Fruit fly (Drosophila melanogaster) whole organism, pupa: ENCODE results near the gene Cyt-c1L.

Experiments
- CG10348 ChIP-seq: fragments of 200-800 bp; sonication (Bioruptor generic); IDR thresholded peaks from 2 replicates; pipeline ENCODE4 v1.3.6; 2022; ENCODE audit warnings: missing biosample characterization, missing genetic modification characterization
- CG12605 ChIP-seq: fragments of 200-800 bp; sonication (Bioruptor generic); IDR thresholded peaks from 2 replicates; pipeline ENCODE4 v1.3.6; 2022; ENCODE audit warnings: missing biosample characterization, missing genetic modification characterization
- CG13204 ChIP-seq: fragments of 200-800 bp; sonication (Bioruptor generic); optimal IDR thresholded peaks from 2 replicates; lab custom pipeline; 2018; ENCODE audit warnings: missing biosample characterization, mild to moderate bottlenecking, missing genetic modification characterization, moderate library complexity
- CG14655 ChIP-seq: fragments of 200-800 bp; sonication (Bioruptor generic); optimal IDR thresholded peaks from 3 replicates; lab custom pipeline; 2017; ENCODE audit warnings: mild to moderate bottlenecking, missing biosample characterization, missing genetic modification reagents, missing genetic modification characterization
- CG15710 ChIP-seq: fragments of 200-800 bp; sonication (Bioruptor generic); optimal IDR thresholded peaks from 2 replicates; lab custom pipeline; 2018; ENCODE audit warnings: missing biosample characterization, mild to moderate bottlenecking, missing genetic modification characterization, moderate library complexity
- CG17806 ChIP-seq: fragments of 200-800 bp; sonication (Bioruptor generic); optimal IDR thresholded peaks from 2 replicates; lab custom pipeline; 2018; ENCODE audit warnings: missing biosample characterization, mild to moderate bottlenecking, missing genetic modification characterization, moderate library complexity
- CG32121 ChIP-seq: fragments of 200-800 bp; sonication (Bioruptor generic); IDR thresholded peaks from 2 replicates; pipeline ENCODE4 v1.3.6; 2022; ENCODE audit warnings: missing biosample characterization, missing genetic modification characterization
- CG34367 ChIP-seq: fragments of 200-800 bp; sonication (Bioruptor generic); optimal IDR thresholded peaks from 2 replicates; lab custom pipeline; 2018; ENCODE audit warnings: missing biosample characterization, mild to moderate bottlenecking, missing genetic modification characterization
- CG4496 ChIP-seq: fragments of 200-800 bp; sonication (Bioruptor generic); IDR thresholded peaks from 3 replicates; pipeline ENCODE4 v1.3.6; 2022; ENCODE audit warnings: missing biosample characterization, missing genetic modification characterization
- CG8159 ChIP-seq: fragments of 200-800 bp; sonication (Bioruptor generic); optimal IDR thresholded peaks from 3 replicates; lab custom pipeline; 2018; ENCODE audit warnings: missing biosample characterization, mild to moderate bottlenecking, missing genetic modification characterization, moderate library complexity
- CG8301 ChIP-seq: fragments of 200-800 bp; sonication (Bioruptor generic); optimal IDR thresholded peaks from 2 replicates; lab custom pipeline; 2018; ENCODE audit warnings: missing biosample characterization, mild to moderate bottlenecking, missing genetic modification characterization
- CG9948 ChIP-seq: fragments of 200-800 bp; sonication (Bioruptor generic); optimal IDR thresholded peaks from 2 replicates; lab custom pipeline; 2018; ENCODE audit warnings: missing biosample characterization, mild to moderate bottlenecking, missing genetic modification characterization, moderate library complexity
- D1 ChIP-seq: fragments of 200-800 bp; sonication (Bioruptor generic); optimal IDR thresholded peaks from 2 replicates; lab custom pipeline; 2018; ENCODE audit warnings: missing biosample characterization, mild to moderate bottlenecking, missing genetic modification characterization, moderate library complexity
- EcR ChIP-seq: fragments of 200-800 bp; sonication (Bioruptor generic); optimal IDR thresholded peaks from 3 replicates; lab custom pipeline; 2019; ENCODE audit warnings: missing biosample characterization, missing genetic modification characterization, mild to moderate bottlenecking, moderate library complexity, missing genetic modification reagents
- Ets98B ChIP-seq: fragments of 200-800 bp; sonication (Bioruptor generic); IDR thresholded peaks from 2 replicates; pipeline ENCODE4 v1.3.6; 2022; ENCODE audit warnings: missing biosample characterization, missing genetic modification characterization
- Pif1A ChIP-seq: fragments of 200-800 bp; sonication (Bioruptor generic); optimal IDR thresholded peaks from 3 replicates; lab custom pipeline; 2016; ENCODE audit warnings: missing biosample characterization, missing genetic modification characterization
- Pif1B ChIP-seq: fragments of 200-800 bp; sonication (Bioruptor generic); optimal IDR thresholded peaks from 3 replicates; lab custom pipeline; 2016; ENCODE audit warnings: missing biosample characterization, missing genetic modification characterization
- Snoo ChIP-seq: fragments of 200-800 bp; sonication (Bioruptor generic); optimal IDR thresholded peaks from 3 replicates; lab custom pipeline; 2017; ENCODE audit warnings: missing biosample characterization, mild to moderate bottlenecking, missing genetic modification characterization, inconsistent platforms
- fd96Ca ChIP-seq: fragments of 200-800 bp; sonication (Bioruptor generic); IDR thresholded peaks from 3 replicates; pipeline ENCODE4 v1.3.6; 2022; ENCODE audit warnings: missing biosample characterization, missing genetic modification characterization
- gl ChIP-seq: fragments of 200-800 bp; sonication (Bioruptor generic); optimal IDR thresholded peaks from 2 replicates; lab custom pipeline; 2018; ENCODE audit warnings: missing biosample characterization, mild to moderate bottlenecking, missing genetic modification characterization
- rn ChIP-seq: fragments of 200-800 bp; sonication (Bioruptor generic); IDR thresholded peaks from 2 replicates; pipeline ENCODE4 v1.3.6; 2022; ENCODE audit warnings: missing biosample characterization, missing genetic modification characterization

The Cyt-c1L gene

DNA sequence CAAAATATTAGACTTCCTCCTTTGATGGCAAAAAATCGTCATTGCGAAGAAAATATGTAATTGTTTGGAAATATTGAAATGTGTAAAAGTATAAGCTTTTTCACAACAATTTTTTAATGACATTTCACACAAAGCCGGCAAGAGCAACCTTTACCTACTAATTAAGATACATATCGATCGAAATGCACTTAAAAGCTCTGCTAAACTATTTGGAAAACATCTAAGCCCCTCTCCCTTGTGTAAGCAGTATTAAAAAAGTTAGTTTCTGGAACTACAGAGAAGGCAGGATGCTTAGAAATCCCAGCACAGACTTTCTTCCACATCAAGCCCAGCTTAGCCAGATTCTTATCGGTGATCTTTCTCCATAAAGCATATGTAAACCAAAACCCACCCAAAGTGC, at the start of gene Cyt-c1L:
Cyt-c1L (minus strand) TSS at position 101 of the 400 bp plus-strand sequence.
- TF ChIP-seq Ets98B (GFP tag; lab: Robert Waterston, UW) (no peak), CG34367 (tag; lab: Kevin White, UChicago) (no peak), CG8159 (tag; lab: Kevin White, UChicago) (no peak), CG15710 (tag; lab: Kevin White, UChicago) (no peak), fd96Ca (no peak), D1 (tag; lab: Kevin White, UChicago) (no peak), CG12605 (GFP tag; lab: Robert Waterston, UW) (no peak), CG9948 (tag; lab: Kevin White, UChicago) (no peak), Snoo (tag; lab: Kevin White, UChicago) (no peak), CG32121 (GFP tag; lab: Robert Waterston, UW) (no peak), rn (GFP tag; lab: Robert Waterston, UW) (no peak), CG13204 (GFP tag; lab: Kevin White, UChicago) (no peak), Pif1A (GFP tag; lab: Kevin White, UChicago) (no peak), CG8301 (tag; lab: Kevin White, UChicago) (no peak), EcR (GFP tag; lab: Kevin White, UChicago) (no peak), CG4496 (GFP tag; lab: Robert Waterston, UW) (no peak), CG10348 (GFP tag; lab: Robert Waterston, UW) (no peak), gl (tag; lab: Kevin White, UChicago) (no peak), CG14655 (GFP tag; lab: Kevin White, UChicago) (no peak), Pif1B (GFP tag; lab: Kevin White, UChicago) (no peak)

- peak; percentile 4 for TF ChIP-seq CG8159 (tag; lab: Kevin White, UChicago)
- no peak for TF ChIP-seq CG34367 (tag; lab: Kevin White, UChicago)
- TF ChIP-seq CG14655 (GFP tag; lab: Kevin White, UChicago) = peak; percentile 7
- no peak for TF ChIP-seq CG13204 (GFP tag; lab: Kevin White, UChicago)
- no peak for TF ChIP-seq fd96Ca
These were observed 47.5 kb upstream of the Cyt-c1L start for dm6 chr3R:29251418-29251817.

DNA sequence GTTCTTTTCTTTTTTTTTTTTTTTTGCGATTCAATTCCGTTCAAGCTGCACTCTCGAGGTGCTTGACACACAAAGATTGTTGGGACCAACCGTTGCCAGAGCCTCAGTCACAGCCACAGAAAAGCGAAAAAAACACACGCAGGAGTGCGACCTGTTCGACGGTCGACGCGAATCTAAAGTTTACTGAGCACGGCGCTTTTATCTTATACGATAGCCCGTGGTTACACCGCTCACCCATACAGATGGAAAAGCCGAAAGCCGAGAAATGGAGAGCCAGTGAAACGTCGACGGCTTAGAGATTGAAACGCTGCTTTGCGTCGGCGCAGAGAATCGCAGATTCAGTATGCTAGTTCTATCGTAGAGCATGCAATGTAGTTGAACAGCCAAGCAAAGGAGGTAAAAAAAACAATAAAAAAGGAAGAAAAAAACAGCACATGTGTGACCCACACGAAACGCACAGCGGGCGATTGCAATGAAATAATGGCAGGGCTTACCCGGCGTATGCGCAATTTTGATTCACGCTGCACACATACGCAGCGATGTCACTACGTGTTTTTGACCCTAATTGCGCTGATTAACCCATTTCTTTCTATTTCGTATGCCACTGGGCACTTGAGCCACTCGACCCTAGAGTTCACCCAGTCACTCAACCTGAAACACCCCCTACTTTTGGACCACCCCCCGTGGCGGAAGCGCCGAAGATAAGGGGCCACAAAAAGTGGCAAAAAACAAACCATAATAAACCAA, 46.5 kb upstream of the Cyt-c1L start, which contains the start of gene SP1029:
SP1029 (minus strand) TSS at position 180 of the 747 bp plus-strand sequence.
- peak; percentile 63 for TF ChIP-seq CG4496 (GFP tag; lab: Robert Waterston, UW)
- no peak for TF ChIP-seq Snoo (tag; lab: Kevin White, UChicago)
- no peak for TF ChIP-seq CG34367 (tag; lab: Kevin White, UChicago)
- peak; percentile 4 for TF ChIP-seq CG8301 (tag; lab: Kevin White, UChicago)
- no peak for TF ChIP-seq CG15710 (tag; lab: Kevin White, UChicago)
- TF ChIP-seq gl (tag; lab: Kevin White, UChicago) = no peak
- TF ChIP-seq CG14655 (GFP tag; lab: Kevin White, UChicago) = peak; percentile 32
- no peak for TF ChIP-seq CG9948 (tag; lab: Kevin White, UChicago)
- no peak for TF ChIP-seq Pif1B (GFP tag; lab: Kevin White, UChicago)
- no peak for TF ChIP-seq Pif1A (GFP tag; lab: Kevin White, UChicago)
- no peak for TF ChIP-seq CG17806 (tag; lab: Kevin White, UChicago)
- TF ChIP-seq CG10348 (GFP tag; lab: Robert Waterston, UW) = no peak
- no peak for TF ChIP-seq D1 (tag; lab: Kevin White, UChicago)
- TF ChIP-seq Ets98B (GFP tag; lab: Robert Waterston, UW) = peak; percentile 38; the same call in 1 of the 2 replicates
- peak; percentile 38; the same call in 2 of the 3 replicates for TF ChIP-seq fd96Ca
- TF ChIP-seq CG13204 (GFP tag; lab: Kevin White, UChicago) = no peak
- TF ChIP-seq CG8159 (tag; lab: Kevin White, UChicago) = no peak
- peak; percentile 64; the same call in 1 of the 2 replicates for TF ChIP-seq CG12605 (GFP tag; lab: Robert Waterston, UW)
- TF ChIP-seq CG32121 (GFP tag; lab: Robert Waterston, UW) = no peak
- TF ChIP-seq rn (GFP tag; lab: Robert Waterston, UW) = no peak
- peak; percentile 68 for TF ChIP-seq EcR (GFP tag; lab: Kevin White, UChicago)

- no peak for TF ChIP-seq Pif1B (GFP tag; lab: Kevin White, UChicago)
- no peak for TF ChIP-seq D1 (tag; lab: Kevin White, UChicago)
- TF ChIP-seq CG13204 (GFP tag; lab: Kevin White, UChicago) = no peak
- no peak for TF ChIP-seq CG15710 (tag; lab: Kevin White, UChicago)
- no peak for TF ChIP-seq CG34367 (tag; lab: Kevin White, UChicago)
- TF ChIP-seq CG8159 (tag; lab: Kevin White, UChicago) = no peak
- no peak for TF ChIP-seq CG9948 (tag; lab: Kevin White, UChicago)
- TF ChIP-seq rn (GFP tag; lab: Robert Waterston, UW) = no peak
- TF ChIP-seq CG12605 (GFP tag; lab: Robert Waterston, UW) = no peak
- no peak for TF ChIP-seq gl (tag; lab: Kevin White, UChicago)
These were observed 40.8 kb upstream of the Cyt-c1L start, which contains the start of gene CG31445 for dm6 chr3R:29244727-29245126. Gene CG31445 (minus strand): TSS chr3R:29244827.

dm6 chr3R:29238623-29239022, 34.7 kb upstream of the Cyt-c1L start, which contains the start of gene CG11951:
Gene CG11951 (minus strand): TSS chr3R:29238723.
- TF ChIP-seq D1 (tag; lab: Kevin White, UChicago) (no peak), fd96Ca (no peak), CG13204 (GFP tag; lab: Kevin White, UChicago) (no peak)
- TF ChIP-seq, all 21 proteins: peak for 0
